Fruit fly (Drosophila melanogaster): ENCODE data around the gene CatB.

DNA sequence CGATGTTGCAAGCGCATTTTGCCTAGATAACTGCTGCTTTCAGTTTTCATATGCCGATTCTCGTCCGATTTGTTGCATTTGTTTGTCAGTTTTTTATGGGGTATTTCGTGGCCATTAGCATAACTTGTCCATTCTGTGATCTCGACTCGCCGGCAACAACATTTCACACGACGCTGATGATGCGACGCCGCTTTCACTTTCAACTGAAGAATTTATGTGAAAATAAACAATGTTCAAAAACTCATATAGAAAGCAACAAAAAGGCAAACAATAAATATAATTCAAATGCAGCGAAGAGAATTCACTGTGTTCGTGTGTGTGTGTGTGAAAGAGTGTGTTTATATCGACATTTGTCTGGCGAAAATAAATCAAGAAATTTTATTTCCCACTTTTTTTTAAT is 29.6 kb downstream of the CatB start:
- TF ChIP-seq spab (GFP tag; optimal IDR thresholded peaks at IDR 0.05) = no peak
- no peak for TF ChIP-seq CG6854 (GFP tag; optimal IDR thresholded peaks at IDR 0.05)
- no peak for TF ChIP-seq CG32006 (GFP tag; optimal IDR thresholded peaks at IDR 0.05)
- no peak for TF ChIP-seq fkh (GFP tag; optimal IDR thresholded peaks at IDR 0.05)
- TF ChIP-seq CG6163 (GFP tag; IDR thresholded peaks at IDR 0.05) = no peak
- no peak for TF ChIP-seq Ets21C (GFP tag; optimal IDR thresholded peaks at IDR 0.05)
- no peak for TF ChIP-seq Sox102F (GFP tag; optimal IDR thresholded peaks at IDR 0.05)
- no peak for TF ChIP-seq CG9139 (GFP tag; optimal IDR thresholded peaks at IDR 0.05)
- TF ChIP-seq lz (GFP tag; optimal IDR thresholded peaks at IDR 0.05) = no peak
- no peak for TF ChIP-seq CG15336 (GFP tag; IDR thresholded peaks at IDR 0.05)
- TF ChIP-seq CG8319 (GFP tag; optimal IDR thresholded peaks at IDR 0.05) = no peak
- no peak for TF ChIP-seq CG16779 (tag; optimal IDR thresholded peaks at IDR 0.05)
- no peak for TF ChIP-seq Gug (GFP tag; IDR thresholded peaks at IDR 0.05)

Measured in whole organism, prepupa.